Fruit fly (Drosophila melanogaster): ENCODE data around the gene mrt.
A peak's percentile ranks its signal among the peaks of the same experiment; 100 is the strongest.

Gene mrt

DNA sequence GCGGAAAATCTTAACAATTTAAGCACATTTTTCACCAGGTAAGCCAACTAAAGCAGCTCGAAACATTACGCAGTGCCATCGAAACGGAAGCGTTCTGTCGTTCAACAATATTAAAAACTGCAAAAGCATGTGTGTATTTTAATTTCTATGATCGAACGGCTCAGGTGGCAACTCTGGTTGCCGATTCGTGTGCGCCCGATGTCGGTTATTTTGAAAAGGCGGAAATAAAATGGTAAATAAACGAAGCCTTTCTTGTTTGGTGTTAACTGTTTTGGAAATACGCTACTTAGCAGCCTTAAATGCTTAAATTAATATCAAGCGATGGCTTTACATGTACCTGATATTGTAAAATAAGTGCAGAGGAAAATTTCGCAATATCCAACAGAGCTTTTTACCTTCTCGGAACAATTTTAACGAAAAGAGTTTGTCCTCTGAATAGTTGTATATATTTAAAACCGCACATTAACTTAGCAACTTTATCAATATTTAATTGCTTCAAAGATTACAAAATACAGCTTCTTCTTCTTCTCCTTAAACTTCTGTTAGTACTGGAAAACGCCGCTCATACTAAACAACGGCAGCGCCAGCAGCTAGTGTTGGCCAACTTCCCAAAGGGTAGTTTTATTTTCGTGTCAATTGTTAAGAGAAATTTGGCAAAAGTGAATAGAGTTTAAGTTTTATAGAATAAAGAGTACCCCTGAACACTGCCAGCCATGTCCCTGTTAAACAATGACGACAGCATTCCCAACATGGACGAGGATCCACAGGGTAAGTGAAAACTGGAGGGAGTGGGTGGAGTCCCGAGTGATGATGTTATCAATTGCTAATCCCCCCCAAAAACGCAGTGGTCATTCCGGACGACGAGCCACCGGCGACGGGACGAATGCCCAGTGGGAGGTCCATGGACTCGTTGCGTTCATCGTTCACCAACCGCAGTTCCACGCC is 9.1 kb downstream of the mrt start, which contains the start of gene CG5934 (continued):
- no peak for TF ChIP-seq Blimp-1 (GFP tag; optimal IDR thresholded peaks at IDR 0.05)
- no peak for TF ChIP-seq CG2889 (GFP tag; IDR thresholded peaks at IDR 0.05)
- TF ChIP-seq vfl (GFP tag; optimal IDR thresholded peaks at IDR 0.05): peak; percentile 27
- TF ChIP-seq CG8281 (tag; optimal IDR thresholded peaks at IDR 0.05): no peak
- TF ChIP-seq CG11398 (GFP tag; optimal IDR thresholded peaks at IDR 0.05): no peak
- TF ChIP-seq Opbp (GFP tag; IDR thresholded peaks at IDR 0.05; ENCODE audit: partially characterized antibody): peak; percentile 54; the same call in 1 of the 3 replicates
- no peak for TF ChIP-seq CG17568 (GFP tag; optimal IDR thresholded peaks at IDR 0.05)
- TF ChIP-seq Dp (GFP tag; optimal IDR thresholded peaks at IDR 0.05): peak; percentile 47
- TF ChIP-seq fru (optimal IDR thresholded peaks at IDR 0.05): no peak
- TF ChIP-seq CG10543 (GFP tag; optimal IDR thresholded peaks at IDR 0.05): no peak
- TF ChIP-seq pan (optimal IDR thresholded peaks at IDR 0.05): no peak
- peak in 1 of 2 experiments; percentile 26 for TF ChIP-seq pan (GFP tag; optimal IDR thresholded peaks at IDR 0.05 in 1 of 2, IDR thresholded peaks at IDR 0.05 in 1 of 2)
- TF ChIP-seq CG6765 (GFP tag; optimal IDR thresholded peaks at IDR 0.05): no peak
- TF ChIP-seq CG3847 (GFP tag; IDR thresholded peaks at IDR 0.05): peak; percentile 62
- no peak for TF ChIP-seq wek (GFP tag; optimal IDR thresholded peaks at IDR 0.05)
- no peak for TF ChIP-seq nerfin-2 (GFP tag; IDR thresholded peaks at IDR 0.05; ENCODE audit: partially characterized antibody)
- peak; percentile 25; the same call in 1 of the 2 replicates for TF ChIP-seq amos (GFP tag; IDR thresholded peaks at IDR 0.05; ENCODE audit: partially characterized antibody)
- no peak for TF ChIP-seq CG12391 (tag; optimal IDR thresholded peaks at IDR 0.05)
- peak in 1 of 2 experiments; percentile 32 for TF ChIP-seq dpn (GFP tag; optimal IDR thresholded peaks at IDR 0.05)
- TF ChIP-seq Spps (tag; optimal IDR thresholded peaks at IDR 0.05): no peak
- TF ChIP-seq CG14014 (GFP tag; IDR thresholded peaks at IDR 0.05): no peak; the same call in 1 of the 2 replicates
- TF ChIP-seq CG12155 (GFP tag; optimal IDR thresholded peaks at IDR 0.05): peak; percentile 34
- TF ChIP-seq vnd (GFP tag; IDR thresholded peaks at IDR 0.05; ENCODE audit: partially characterized antibody): no peak
- peak; percentile 48; the same call in 1 of the 2 replicates for TF ChIP-seq ttk (GFP tag; IDR thresholded peaks at IDR 0.05)
- peak; percentile 36 for TF ChIP-seq CG9817 (tag; optimal IDR thresholded peaks at IDR 0.05)
- TF ChIP-seq CG8388 (GFP tag; optimal IDR thresholded peaks at IDR 0.05): peak; percentile 2
- peak; percentile 42 for TF ChIP-seq ind (GFP tag; optimal IDR thresholded peaks at IDR 0.05)
- TF ChIP-seq CG16863 (GFP tag; optimal IDR thresholded peaks at IDR 0.05): no peak
- TF ChIP-seq CG7556 (GFP tag; optimal IDR thresholded peaks at IDR 0.05): no peak
- TF ChIP-seq HLH54F (GFP tag; optimal IDR thresholded peaks at IDR 0.05): peak; percentile 44
- no peak for TF ChIP-seq sr (GFP tag; IDR thresholded peaks at IDR 0.05)
- TF ChIP-seq unc-4 (GFP tag; IDR thresholded peaks at IDR 0.05; ENCODE audit: partially characterized antibody): no peak
- no peak for TF ChIP-seq tio (GFP tag; optimal IDR thresholded peaks at IDR 0.05)
- TF ChIP-seq pzg (GFP tag; optimal IDR thresholded peaks at IDR 0.05): peak; percentile 59
- peak; percentile 17 for TF ChIP-seq gro (GFP tag; optimal IDR thresholded peaks at IDR 0.05)
- TF ChIP-seq YL-1 (GFP tag; optimal IDR thresholded peaks at IDR 0.05): peak; percentile 1
- no peak for TF ChIP-seq z (GFP tag; IDR thresholded peaks at IDR 0.05)
- TF ChIP-seq NK7.1 (GFP tag; optimal IDR thresholded peaks at IDR 0.05): no peak
- no peak for TF ChIP-seq hb (GFP tag; IDR thresholded peaks at IDR 0.05; ENCODE audit: partially characterized antibody)
- TF ChIP-seq CG3065 (GFP tag; optimal IDR thresholded peaks at IDR 0.05): no peak
- TF ChIP-seq CG2116 (GFP tag; optimal IDR thresholded peaks at IDR 0.05): peak; percentile 56
- TF ChIP-seq CG6791 (GFP tag; IDR thresholded peaks at IDR 0.05; ENCODE audit: partially characterized antibody): no peak
- peak; percentile 45 for TF ChIP-seq lab (GFP tag; optimal IDR thresholded peaks at IDR 0.05)
- no peak for TF ChIP-seq Doc2 (GFP tag; IDR thresholded peaks at IDR 0.05)
- TF ChIP-seq insv (GFP tag; optimal IDR thresholded peaks at IDR 0.05): no peak
- no peak for TF ChIP-seq CG11093 (GFP tag; IDR thresholded peaks at IDR 0.05)
- no peak for TF ChIP-seq CG8478 (optimal IDR thresholded peaks at IDR 0.05)
- TF ChIP-seq sna (GFP tag; IDR thresholded peaks at IDR 0.05; ENCODE audit: partially characterized antibody): no peak
